Worm (Caenorhabditis elegans) whole organism, young adult: ENCODE measurements around the gene clec-66.

Experiments
- B0035.1 ChIP-seq: sonication (generic microtip); optimal IDR thresholded peaks from 2 replicates; lab custom pipeline; 2016; ENCODE audit warnings: missing genetic modification characterization, mild to moderate bottlenecking, missing compliant biosample characterization, missing genotype, missing genetic modification reagents
- C17E4.6 ChIP-seq: fragments of 200-800 bp; sonication (Bioruptor generic); IDR thresholded peaks from 2 replicates; pipeline ENCODE4 v1.3.6; 2022; ENCODE audit warnings: missing genetic modification reagents, missing genetic modification characterization, missing compliant biosample characterization
- D2030.7 ChIP-seq: fragments of 200-800 bp; sonication (Bioruptor generic); IDR thresholded peaks from 2 replicates; pipeline ENCODE4 v1.3.6; 2022; ENCODE audit warnings: missing genetic modification reagents, missing genetic modification characterization, missing compliant biosample characterization
- F37B4.10 ChIP-seq: fragments of 200-800 bp; sonication (Bioruptor generic); IDR thresholded peaks from 2 replicates; pipeline ENCODE4 v1.3.6; 2022; ENCODE audit warnings: missing genetic modification characterization, missing compliant biosample characterization
- F57C9.4 ChIP-seq: sonication (generic microtip); optimal IDR thresholded peaks from 2 replicates; lab custom pipeline; 2017; ENCODE audit warnings: mild to moderate bottlenecking, missing genetic modification characterization, missing compliant biosample characterization
- T26A5.8 ChIP-seq: sonication (generic microtip); optimal IDR thresholded peaks from 2 replicates; lab custom pipeline; 2016; ENCODE audit warnings: missing genetic modification characterization, missing compliant biosample characterization
- Y53G8AR.9 ChIP-seq: fragments of 200-800 bp; sonication (Bioruptor generic); conservative IDR thresholded peaks from 2 replicates; pipeline ENCODE4 v1.3.6; 2022; ENCODE audit warnings: missing genetic modification reagents, missing genetic modification characterization, missing compliant biosample characterization
- akir-1 ChIP-seq: fragments of 200-800 bp; sonication (Bioruptor generic); optimal IDR thresholded peaks from 2 replicates; lab custom pipeline; 2018; ENCODE audit warnings: mild to moderate bottlenecking, missing genetic modification characterization, moderate library complexity, missing compliant biosample characterization
- bed-1 ChIP-seq: fragments of 200-800 bp; sonication (Bioruptor generic); IDR thresholded peaks from 2 replicates; pipeline ENCODE4 v1.3.6; 2022; ENCODE audit warnings: missing genetic modification reagents, missing genetic modification characterization, missing compliant biosample characterization
- bed-2 ChIP-seq: fragments of 200-800 bp; sonication (Bioruptor generic); IDR thresholded peaks from 2 replicates; pipeline ENCODE4 v1.3.6; 2022; ENCODE audit warnings: missing genetic modification reagents, missing genetic modification characterization, missing compliant biosample characterization
- ccch-3 ChIP-seq: fragments of 200-800 bp; sonication (Bioruptor generic); optimal IDR thresholded peaks from 2 replicates; lab custom pipeline; 2018; ENCODE audit warnings: mild to moderate bottlenecking, missing genetic modification characterization, missing compliant biosample characterization
- cebp-2 ChIP-seq: fragments of 200-800 bp; sonication (Bioruptor generic); IDR thresholded peaks from 2 replicates; pipeline ENCODE4 v1.3.6; 2022; ENCODE audit warnings: missing genetic modification characterization, missing compliant biosample characterization
- chd-7 ChIP-seq: sonication (generic microtip); optimal IDR thresholded peaks from 2 replicates; lab custom pipeline; 2016; ENCODE audit warnings: mild to moderate bottlenecking, missing genetic modification characterization, moderate library complexity, missing compliant biosample characterization
- ekl-4 ChIP-seq: fragments of 200-800 bp; sonication (Bioruptor generic); IDR thresholded peaks from 2 replicates; pipeline ENCODE4 v1.3.6; 2022; ENCODE audit warnings: missing genetic modification reagents, missing genetic modification characterization, missing compliant biosample characterization
- fkh-3 ChIP-seq: sonication (generic microtip); optimal IDR thresholded peaks from 2 replicates; lab custom pipeline; 2016; ENCODE audit warnings: mild to moderate bottlenecking, missing genetic modification characterization, missing compliant biosample characterization
- hlh-12 ChIP-seq: sonication (generic microtip); optimal IDR thresholded peaks from 2 replicates; lab custom pipeline; 2016; ENCODE audit warnings: missing genetic modification characterization, missing compliant biosample characterization
- hmg-20 ChIP-seq: fragments of 200-800 bp; sonication (Bioruptor generic); IDR thresholded peaks from 2 replicates; pipeline ENCODE4 v1.3.6; 2022; ENCODE audit warnings: missing genetic modification reagents, missing genetic modification characterization, missing compliant biosample characterization
- hrde-1 ChIP-seq: sonication (generic microtip); optimal IDR thresholded peaks from 2 replicates; lab custom pipeline; 2016; ENCODE audit warnings: missing genetic modification characterization, mild to moderate bottlenecking, missing compliant biosample characterization, moderate library complexity, missing genotype, missing genetic modification reagents, borderline replicate concordance
- hsf-1 ChIP-seq: fragments of 200-800 bp; sonication (Bioruptor generic); IDR thresholded peaks from 2 replicates; pipeline ENCODE4 v1.3.6; 2022; ENCODE audit warnings: missing genetic modification reagents, missing genetic modification characterization, missing compliant biosample characterization
- lag-1 ChIP-seq: fragments of 200-800 bp; sonication (Bioruptor generic); IDR thresholded peaks from 2 replicates; pipeline ENCODE4 v1.3.6; 2022; ENCODE audit warnings: missing genetic modification reagents, missing genetic modification characterization, missing compliant biosample characterization
- let-526 ChIP-seq: fragments of 200-800 bp; sonication (Bioruptor generic); IDR thresholded peaks from 2 replicates; pipeline ENCODE4 v1.3.6; 2022; ENCODE audit warnings: missing genetic modification reagents, missing genetic modification characterization, missing compliant biosample characterization
- lin-26 ChIP-seq: fragments of 200-800 bp; sonication (Bioruptor generic); IDR thresholded peaks from 2 replicates; pipeline ENCODE4 v1.3.6; 2022; ENCODE audit warnings: missing genetic modification reagents, missing genetic modification characterization, missing compliant biosample characterization
- lsl-1 ChIP-seq: fragments of 200-800 bp; sonication (Bioruptor generic); optimal IDR thresholded peaks from 2 replicates; lab custom pipeline; 2018; ENCODE audit warnings: mild to moderate bottlenecking, missing genetic modification characterization, moderate library complexity, missing compliant biosample characterization
- madf-10 ChIP-seq: sonication (generic microtip); optimal IDR thresholded peaks from 2 replicates; lab custom pipeline; 2016; ENCODE audit warnings: mild to moderate bottlenecking, missing genetic modification characterization, missing compliant biosample characterization
- mel-28 ChIP-seq: sonication (generic microtip); optimal IDR thresholded peaks from 2 replicates; lab custom pipeline; 2016; ENCODE audit warnings: borderline replicate concordance, mild to moderate bottlenecking, missing genetic modification characterization, missing compliant biosample characterization
- nfya-1 ChIP-seq: sonication (generic microtip); optimal IDR thresholded peaks from 2 replicates; lab custom pipeline; 2017; ENCODE audit warnings: antibody characterized with exemption, missing compliant biosample characterization, missing genetic modification characterization, borderline replicate concordance; ENCODE audit not compliant: insufficient read depth
- nhr-27 ChIP-seq: fragments of 200-800 bp; sonication (Bioruptor generic); optimal IDR thresholded peaks from 2 replicates; lab custom pipeline; 2018; ENCODE audit warnings: mild to moderate bottlenecking, missing genetic modification characterization, moderate library complexity, missing compliant biosample characterization
- nhr-80 ChIP-seq: sonication (generic microtip); optimal IDR thresholded peaks from 2 replicates; lab custom pipeline; 2016; ENCODE audit warnings: missing genetic modification characterization, missing compliant biosample characterization
- nhr-90 ChIP-seq: sonication (generic microtip); optimal IDR thresholded peaks from 2 replicates; lab custom pipeline; 2016; ENCODE audit warnings: missing genotype, mild to moderate bottlenecking, missing genetic modification characterization, missing compliant biosample characterization
- pha-4 ChIP-seq: fragments of 150-350 bp; sonication (generic microtip); optimal IDR thresholded peaks from 2 replicates; lab custom pipeline; 2014; ENCODE audit warnings: missing biosample characterization, missing genetic modification reagents, missing genetic modification characterization
- snpc-1.1 ChIP-seq: sonication (generic microtip); optimal IDR thresholded peaks from 2 replicates; lab custom pipeline; 2017; ENCODE audit warnings: missing genetic modification characterization, mild to moderate bottlenecking, missing compliant biosample characterization, antibody characterized with exemption, moderate library complexity, missing genotype, missing genetic modification reagents; ENCODE audit not compliant: insufficient read depth
- snpc-4 ChIP-seq, 5 experiments: fragments of 150-350 bp in 1 of 5; sonication (generic microtip) in 4 of 5; optimal IDR thresholded peaks; 2 replicates each; lab custom pipeline; 2014 to 2018; ENCODE audit warnings: missing genetic modification characterization in 5 of 5, missing biosample characterization in 3 of 5, antibody characterized with exemption in 2 of 5, mild to moderate bottlenecking in 2 of 5, missing compliant biosample characterization in 2 of 5, missing genotype in 2 of 5, moderate library complexity in 2 of 5, missing genetic modification reagents in 1 of 5
- sptf-2 ChIP-seq: fragments of 200-800 bp; sonication (Bioruptor generic); optimal IDR thresholded peaks from 2 replicates; lab custom pipeline; 2018; ENCODE audit warnings: mild to moderate bottlenecking, missing genetic modification characterization, missing compliant biosample characterization
- unc-130 ChIP-seq: sonication (generic microtip); optimal IDR thresholded peaks from 2 replicates; lab custom pipeline; 2016; ENCODE audit warnings: missing genetic modification reagents, missing genetic modification characterization, missing compliant biosample characterization
- unc-62 ChIP-seq: fragments of 150-350 bp; optimal IDR thresholded peaks from 2 replicates; lab custom pipeline; 2014; ENCODE audit warnings: missing biosample characterization, missing genetic modification reagents, missing genetic modification characterization
- zfh-2 ChIP-seq: fragments of 200-800 bp; sonication (Bioruptor generic); conservative IDR thresholded peaks from 2 replicates; pipeline ENCODE4 v1.3.6; 2022; ENCODE audit warnings: missing genetic modification reagents, missing genetic modification characterization, missing compliant biosample characterization
- ztf-22 ChIP-seq: fragments of 200-800 bp; sonication (Bioruptor generic); optimal IDR thresholded peaks from 2 replicates; lab custom pipeline; 2018; ENCODE audit warnings: mild to moderate bottlenecking, missing genetic modification characterization, moderate library complexity, missing compliant biosample characterization
- ztf-25 ChIP-seq: fragments of 200-800 bp; sonication (Bioruptor generic); IDR thresholded peaks from 2 replicates; pipeline ENCODE4 v1.3.6; 2022; ENCODE audit warnings: missing genetic modification reagents, missing genetic modification characterization, missing compliant biosample characterization

clec-66 gene

ce11 chrII:12892407-12892806 lies 11.8 kb upstream of the clec-66 start:
- TF ChIP-seq ekl-4 (GFP tag; lab: Robert Waterston, UW) (no peak), nhr-80 (tag; lab: Kevin White, UChicago) (peak; percentile 39), unc-62 (GFP tag; lab: Kevin White, UChicago) (peak; percentile 1), snpc-4 (GFP tag; optimal IDR thresholded peaks at IDR 0.05; lab: Kevin White, UChicago) (no peak), snpc-4 (tag; optimal IDR thresholded peaks at IDR 0.05; lab: Kevin White, UChicago) (peak in 1 of 4 experiments; percentile 36)

ce11 chrII:12895078-12895670 lies 9.0 kb upstream of the clec-66 start, which contains the start of the genes clec-62 and clec-63:
Gene clec-62 (minus strand): TSS chrII:12895128.
Gene clec-63 (plus strand): TSS chrII:12895638.
- TF ChIP-seq nhr-80 (tag; lab: Kevin White, UChicago) (peak; percentile 70), nhr-27 (no peak)

ce11 chrII:12896666-12897065 lies 7.5 kb upstream of the clec-66 start:
- TF ChIP-seq T26A5.8 (tag; lab: Kevin White, UChicago), result no peak
- TF ChIP-seq ccch-3 (GFP tag; lab: Kevin White, UChicago), result no peak
- peak; percentile 51; the same call in 1 of the 2 replicates for TF ChIP-seq zfh-2 (GFP tag; lab: Robert Waterston, UW)

- TF ChIP-seq hmg-20 (GFP tag; lab: Robert Waterston, UW) (no peak), D2030.7 (GFP tag; lab: Robert Waterston, UW) (no peak), mel-28 (no peak), F57C9.4 (tag; lab: Kevin White, UChicago) (no peak), hsf-1 (no peak), bed-2 (no peak), akir-1 (GFP tag; lab: Kevin White, UChicago) (no peak), sptf-2 (no peak), T26A5.8 (tag; lab: Kevin White, UChicago) (no peak), hrde-1 (tag; lab: Kevin White, UChicago) (no peak), chd-7 (tag; lab: Kevin White, UChicago) (no peak), lin-26 (GFP tag; lab: Robert Waterston, UW) (no peak), hlh-12 (no peak), cebp-2 (GFP tag; lab: Robert Waterston, UW) (no peak), C17E4.6 (GFP tag; lab: Robert Waterston, UW) (no peak), ztf-22 (no peak), lsl-1 (GFP tag; lab: Kevin White, UChicago) (no peak), snpc-1.1 (tag; lab: Kevin White, UChicago) (no peak)
Measured at ce11 chrII:12897361-12897760, 6.8 kb upstream of the clec-66 start.

- TF ChIP-seq unc-130 (GFP tag; lab: Kevin White, UChicago), result no peak
- TF ChIP-seq B0035.1, result no peak
- TF ChIP-seq bed-1 (GFP tag; lab: Robert Waterston, UW), result no peak
- TF ChIP-seq ztf-22, result no peak
- no peak for TF ChIP-seq ekl-4 (GFP tag; lab: Robert Waterston, UW)
- TF ChIP-seq let-526, result no peak
- no peak for TF ChIP-seq hmg-20 (GFP tag; lab: Robert Waterston, UW)
- no peak for TF ChIP-seq madf-10
- TF ChIP-seq lag-1 (GFP tag; lab: Robert Waterston, UW), result no peak
- no peak for TF ChIP-seq hsf-1
- TF ChIP-seq F37B4.10 (GFP tag; lab: Robert Waterston, UW), result no peak
- TF ChIP-seq Y53G8AR.9 (GFP tag; lab: Robert Waterston, UW), result no peak
- TF ChIP-seq C17E4.6 (GFP tag; lab: Robert Waterston, UW), result no peak
- TF ChIP-seq nhr-90 (tag; lab: Kevin White, UChicago), result no peak
- TF ChIP-seq ztf-25 (GFP tag; lab: Robert Waterston, UW), result no peak
- TF ChIP-seq fkh-3 (tag; lab: Kevin White, UChicago), result no peak
- no peak for TF ChIP-seq pha-4 (tag; lab: Kevin White, UChicago)
- no peak for TF ChIP-seq nfya-1 (tag; lab: Kevin White, UChicago)
Measured at ce11 chrII:12897942-12898341, 6.3 kb upstream of the clec-66 start, which contains the start of gene clec-64. Gene clec-64 (plus strand): TSS chrII:12898242.
